Worm (Caenorhabditis elegans): ENCODE measurements around the gene zip-1.

DNA sequence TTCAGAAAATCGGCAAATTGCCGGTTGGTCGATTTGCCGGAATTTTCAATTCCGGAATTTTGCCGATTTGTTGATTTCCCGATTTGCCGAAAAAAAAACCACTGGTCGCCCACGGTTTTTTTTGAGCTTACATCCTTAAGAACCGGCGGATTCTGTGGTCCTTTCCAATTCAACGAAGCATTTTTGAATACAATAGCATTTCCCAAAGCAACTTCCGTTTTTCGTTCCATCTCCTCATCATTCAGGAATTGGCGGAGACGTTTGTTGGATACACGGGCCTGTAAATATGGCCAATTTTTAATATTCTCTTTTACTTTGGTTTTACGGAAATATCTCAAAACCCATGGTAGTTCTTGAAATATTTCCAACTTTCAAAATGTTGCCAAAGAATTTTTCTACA, 41.1 kb upstream of the zip-1 start:
- no peak for TF ChIP-seq W03F9.2 (tag; optimal IDR thresholded peaks at IDR 0.05)
- no peak for TF ChIP-seq dao-5 (tag; optimal IDR thresholded peaks at IDR 0.05)
- TF ChIP-seq him-1 (tag; optimal IDR thresholded peaks at IDR 0.05), result no peak
